Fruit fly (Drosophila melanogaster) whole organism, adult: ENCODE data around the gene SmB.

Experiments used
- CG11617 ChIP-seq: fragments of 200-800 bp; sonication (Bioruptor generic); optimal IDR thresholded peaks from 2 replicates; lab custom pipeline; 2017; ENCODE audit warnings: mild to moderate bottlenecking, missing biosample characterization, missing genetic modification reagents, missing genetic modification characterization
- CG12768 ChIP-seq: fragments of 200-800 bp; sonication (Bioruptor generic); optimal IDR thresholded peaks from 2 replicates; lab custom pipeline; 2017; ENCODE audit warnings: missing biosample characterization, missing genetic modification characterization, mild to moderate bottlenecking, moderate library complexity, missing genetic modification reagents
- CG1620 ChIP-seq: fragments of 200-800 bp; sonication (Bioruptor generic); optimal IDR thresholded peaks from 2 replicates; lab custom pipeline; 2016; ENCODE audit warnings: missing biosample characterization, missing genetic modification characterization
- CG7045 ChIP-seq: fragments of 200-800 bp; sonication (Bioruptor generic); optimal IDR thresholded peaks from 2 replicates; lab custom pipeline; 2017; ENCODE audit warnings: missing biosample characterization, mild to moderate bottlenecking, missing genetic modification characterization
- CG7101 ChIP-seq: fragments of 200-800 bp; sonication (Bioruptor generic); optimal IDR thresholded peaks from 2 replicates; lab custom pipeline; 2018; ENCODE audit warnings: missing biosample characterization, mild to moderate bottlenecking, missing genetic modification characterization, moderate library complexity
- Clk ChIP-seq: fragments of 200-800 bp; sonication (Bioruptor generic); optimal IDR thresholded peaks from 2 replicates; lab custom pipeline; 2017; ENCODE audit warnings: missing biosample characterization, missing genetic modification characterization
- Hr96 ChIP-seq: fragments of 200-800 bp; sonication (Bioruptor generic); optimal IDR thresholded peaks from 2 replicates; lab custom pipeline; 2016; ENCODE audit warnings: missing biosample characterization, missing genetic modification characterization
- Mnt ChIP-seq: fragments of 200-800 bp; sonication (Bioruptor generic); optimal IDR thresholded peaks from 2 replicates; lab custom pipeline; 2016; ENCODE audit warnings: missing biosample characterization, mild to moderate bottlenecking, missing genetic modification characterization
- cic ChIP-seq: fragments of 200-800 bp; sonication (Bioruptor generic); optimal IDR thresholded peaks from 2 replicates; lab custom pipeline; 2017; ENCODE audit warnings: missing biosample characterization, mild to moderate bottlenecking, missing genetic modification characterization, moderate library complexity
- kay ChIP-seq: fragments of 200-800 bp; sonication (Bioruptor generic); peaks from one replicate; lab custom pipeline; 2016; ENCODE audit warnings: missing biosample characterization, missing genetic modification characterization, borderline replicate concordance

DNA sequence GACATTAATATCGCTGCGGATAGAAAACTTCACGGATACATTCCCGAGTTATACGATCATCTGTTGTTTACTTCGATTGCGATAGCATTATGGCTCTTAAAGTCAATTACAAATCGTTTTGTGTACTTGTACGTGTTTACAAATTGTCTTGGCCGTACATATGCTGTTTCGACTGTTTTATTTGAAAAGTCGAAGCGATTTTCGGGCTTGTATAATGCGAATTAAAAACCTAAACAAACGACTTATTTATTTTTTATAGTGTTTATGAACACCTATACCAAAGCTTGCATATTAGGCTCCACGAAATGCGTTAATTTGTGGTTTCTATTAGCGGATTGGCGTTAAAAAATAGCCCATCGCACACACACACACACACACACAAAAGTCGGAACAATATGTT, 45.8 kb upstream of the SmB start:
- TF ChIP-seq CG7045, result no peak
- no peak for TF ChIP-seq Clk (GFP tag; lab: Kevin White, UChicago)
- TF ChIP-seq CG1620, result no peak
- peak; percentile 67 for TF ChIP-seq kay (GFP tag; lab: Kevin White, UChicago)
- TF ChIP-seq Mnt (GFP tag; lab: Kevin White, UChicago), result no peak
- no peak for TF ChIP-seq Hr96 (GFP tag; lab: Kevin White, UChicago)
- no peak for TF ChIP-seq CG7101 (tag; lab: Kevin White, UChicago)
- no peak for TF ChIP-seq cic (GFP tag; lab: Kevin White, UChicago)
- TF ChIP-seq CG12768 (GFP tag; lab: Kevin White, UChicago), result no peak
- TF ChIP-seq CG11617, result no peak
